Worm (Caenorhabditis elegans): ENCODE data around the gene F41C6.6.

- TF ChIP-seq unc-62 (GFP tag; optimal IDR thresholded peaks at IDR 0.05) (no peak), nhr-23 (tag; optimal IDR thresholded peaks at IDR 0.05) (no peak), snpc-4 (tag; optimal IDR thresholded peaks at IDR 0.05) (no peak), R02D3.7 (tag; optimal IDR thresholded peaks at IDR 0.05) (no peak), mdl-1 (tag; optimal IDR thresholded peaks at IDR 0.05) (no peak), fos-1 (tag; optimal IDR thresholded peaks at IDR 0.05) (no peak)
Observed at ce11 chrX:6866900-6867299, 14.8 kb downstream of the F41C6.6 start.
